Worm (Caenorhabditis elegans) whole organism, L3 larva: ENCODE results near the gene srbc-44.

Experiments used
- R02D3.7 ChIP-seq: fragments of 150-350 bp; optimal IDR thresholded peaks from 2 replicates; lab custom pipeline; 2014; ENCODE audit warnings: missing biosample characterization, missing genetic modification characterization
- aly-2 ChIP-seq: fragments of 150-350 bp; optimal IDR thresholded peaks from 2 replicates; lab custom pipeline; 2014; ENCODE audit warnings: missing biosample characterization, missing genetic modification characterization
- ama-1 ChIP-seq: fragments of 150-350 bp; optimal IDR thresholded peaks from 2 replicates; lab custom pipeline; 2018
- ceh-16 ChIP-seq: sonication (generic microtip); optimal IDR thresholded peaks from 2 replicates; lab custom pipeline; 2017; ENCODE audit warnings: missing biosample characterization, missing genetic modification characterization
- ceh-82 ChIP-seq: fragments of 150-350 bp; optimal IDR thresholded peaks from 2 replicates; lab custom pipeline; 2014; ENCODE audit warnings: missing biosample characterization, missing genetic modification characterization
- daf-12 ChIP-seq: fragments of 150-350 bp; optimal IDR thresholded peaks from 2 replicates; lab custom pipeline; 2014; ENCODE audit warnings: missing biosample characterization, missing genetic modification reagents, missing genetic modification characterization
- egl-27 ChIP-seq: sonication (generic microtip); optimal IDR thresholded peaks from 4 replicates; lab custom pipeline; 2017; ENCODE audit warnings: missing biosample characterization, missing genetic modification reagents, missing genetic modification characterization
- egl-5 ChIP-seq: fragments of 150-350 bp; optimal IDR thresholded peaks from 2 replicates; lab custom pipeline; 2017; ENCODE audit warnings: missing biosample characterization, missing genetic modification reagents, missing genetic modification characterization, inconsistent platforms
- elt-2 ChIP-seq: sonication (generic microtip); optimal IDR thresholded peaks from 2 replicates; lab custom pipeline; 2016; ENCODE audit warnings: missing genetic modification reagents, mild to moderate bottlenecking, missing genetic modification characterization, missing compliant biosample characterization
- eor-1 ChIP-seq, 2 experiments: fragments of 150-350 bp; optimal IDR thresholded peaks; 2 replicates each; lab custom pipeline; 2014 to 2018; ENCODE audit warnings: missing biosample characterization in 2 of 2, missing genetic modification characterization in 2 of 2
- fkh-10 ChIP-seq: sonication (generic microtip); optimal IDR thresholded peaks from 2 replicates; lab custom pipeline; 2017; ENCODE audit warnings: missing biosample characterization, missing genetic modification reagents, missing genetic modification characterization
- fkh-2 ChIP-seq: fragments of 150-350 bp; optimal IDR thresholded peaks from 2 replicates; lab custom pipeline; 2014; ENCODE audit warnings: missing biosample characterization, missing genetic modification reagents, missing genetic modification characterization
- hmg-11 ChIP-seq: sonication (generic microtip); optimal IDR thresholded peaks from 2 replicates; lab custom pipeline; 2016; ENCODE audit warnings: missing genetic modification characterization, missing compliant biosample characterization
- lin-15B ChIP-seq: fragments of 150-350 bp; optimal IDR thresholded peaks from 2 replicates; lab custom pipeline; 2014; ENCODE audit warnings: missing biosample characterization, missing genetic modification characterization
- lin-39 ChIP-seq: fragments of 150-350 bp; optimal IDR thresholded peaks from 2 replicates; lab custom pipeline; 2018; ENCODE audit warnings: missing biosample characterization, missing genetic modification reagents, missing genetic modification characterization
- mdl-1 ChIP-seq: fragments of 150-350 bp; optimal IDR thresholded peaks from 2 replicates; lab custom pipeline; 2014; ENCODE audit warnings: missing biosample characterization, missing genetic modification characterization
- mml-1 ChIP-seq: fragments of 150-350 bp; sonication (generic microtip); optimal IDR thresholded peaks from 3 replicates; lab custom pipeline; 2014; ENCODE audit warnings: missing biosample characterization, missing genetic modification characterization
- nhr-11 ChIP-seq: fragments of 150-350 bp; optimal IDR thresholded peaks from 2 replicates; lab custom pipeline; 2014; ENCODE audit warnings: missing biosample characterization, missing genetic modification characterization
- nhr-12 ChIP-seq: fragments of 150-350 bp; optimal IDR thresholded peaks from 2 replicates; lab custom pipeline; 2014; ENCODE audit warnings: missing biosample characterization, missing genetic modification characterization
- nhr-23 ChIP-seq: fragments of 150-350 bp; optimal IDR thresholded peaks from 2 replicates; lab custom pipeline; 2014; ENCODE audit warnings: missing biosample characterization, missing genetic modification reagents, missing genetic modification characterization
- nhr-237 ChIP-seq: fragments of 150-350 bp; optimal IDR thresholded peaks from 2 replicates; lab custom pipeline; 2014; ENCODE audit warnings: missing biosample characterization, missing genetic modification characterization
- nhr-25 ChIP-seq: sonication (generic microtip); optimal IDR thresholded peaks from 2 replicates; lab custom pipeline; 2017; ENCODE audit warnings: missing biosample characterization, missing genetic modification characterization
- nhr-28 ChIP-seq: fragments of 150-350 bp; optimal IDR thresholded peaks from 2 replicates; lab custom pipeline; 2014; ENCODE audit warnings: missing biosample characterization, missing genetic modification characterization
- nhr-43 ChIP-seq: sonication (generic microtip); optimal IDR thresholded peaks from 2 replicates; lab custom pipeline; 2016; ENCODE audit warnings: mild to moderate bottlenecking, missing genetic modification characterization, missing compliant biosample characterization; ENCODE audit not compliant: poor library complexity, severe bottlenecking
- nhr-67 ChIP-seq: fragments of 150-350 bp; optimal IDR thresholded peaks from 2 replicates; lab custom pipeline; 2014; ENCODE audit warnings: missing biosample characterization, missing genetic modification characterization
- nhr-77 ChIP-seq: fragments of 150-350 bp; optimal IDR thresholded peaks from 2 replicates; lab custom pipeline; 2014; ENCODE audit warnings: missing biosample characterization, missing genetic modification characterization
- pha-4 ChIP-seq: fragments of 150-350 bp; optimal IDR thresholded peaks from 2 replicates; lab custom pipeline; 2014; ENCODE audit warnings: missing biosample characterization, missing genetic modification reagents, missing genetic modification characterization
- skn-1 ChIP-seq: fragments of 150-350 bp; optimal IDR thresholded peaks from 2 replicates; lab custom pipeline; 2014; ENCODE audit warnings: missing biosample characterization, missing genetic modification characterization
- snpc-4 ChIP-seq: fragments of 150-350 bp; optimal IDR thresholded peaks from 2 replicates; lab custom pipeline; 2014; ENCODE audit warnings: missing biosample characterization, missing genetic modification characterization
- unc-39 ChIP-seq: sonication (generic microtip); optimal IDR thresholded peaks from 4 replicates; lab custom pipeline; 2017; ENCODE audit warnings: missing biosample characterization, missing genetic modification characterization
- unc-62 ChIP-seq: fragments of 150-350 bp; sonication (generic microtip); optimal IDR thresholded peaks from 4 replicates; lab custom pipeline; 2014; ENCODE audit warnings: missing biosample characterization, missing genetic modification reagents, missing genetic modification characterization
- ztf-11 ChIP-seq: fragments of 150-350 bp; optimal IDR thresholded peaks from 2 replicates; lab custom pipeline; 2014; ENCODE audit warnings: missing biosample characterization, missing genetic modification characterization
- ztf-4 ChIP-seq: fragments of 150-350 bp; optimal IDR thresholded peaks from 2 replicates; lab custom pipeline; 2014; ENCODE audit warnings: missing biosample characterization, missing genetic modification characterization

srbc-44 gene

ce11 chrV:12759660-12760059 lies 28.7 kb downstream of the srbc-44 start, which contains the start of gene papl-1:
TSS of gene papl-1 (minus strand) at chrV:12759760.
- TF ChIP-seq nhr-77 (tag; lab: Kevin White, UChicago), result no peak
- no peak for TF ChIP-seq lin-39 (tag; lab: Kevin White, UChicago)
- no peak for TF ChIP-seq aly-2 (tag; lab: Kevin White, UChicago)
- no peak for TF ChIP-seq egl-27 (tag; lab: Kevin White, UChicago)
- no peak for TF ChIP-seq ama-1 (lab: Kevin White, UChicago)
- TF ChIP-seq ztf-11 (tag; lab: Kevin White, UChicago), result no peak
- TF ChIP-seq snpc-4 (tag; lab: Kevin White, UChicago), result no peak
- TF ChIP-seq unc-39 (tag; lab: Kevin White, UChicago), result no peak
- TF ChIP-seq nhr-67 (tag; lab: Kevin White, UChicago), result no peak
- no peak for TF ChIP-seq ceh-82 (tag; lab: Kevin White, UChicago)
- TF ChIP-seq elt-2 (tag; lab: Kevin White, UChicago), result no peak
- no peak for TF ChIP-seq pha-4
- TF ChIP-seq daf-12 (tag; lab: Kevin White, UChicago), result no peak
- TF ChIP-seq lin-15B, result no peak
- TF ChIP-seq nhr-25 (tag; lab: Kevin White, UChicago), result no peak
- TF ChIP-seq mml-1 (tag; lab: Kevin White, UChicago), result no peak
- TF ChIP-seq nhr-23 (tag; lab: Kevin White, UChicago), result no peak
- no peak for TF ChIP-seq fkh-2 (tag; lab: Kevin White, UChicago)
- no peak for TF ChIP-seq R02D3.7 (tag; lab: Kevin White, UChicago)
- TF ChIP-seq egl-5, result no peak

- TF ChIP-seq egl-5 (no peak), snpc-4 (tag; lab: Kevin White, UChicago) (no peak), lin-15B (no peak), nhr-12 (tag; lab: Kevin White, UChicago) (no peak), daf-12 (tag; lab: Kevin White, UChicago) (no peak), hmg-11 (tag; lab: Kevin White, UChicago) (no peak), nhr-25 (tag; lab: Kevin White, UChicago) (no peak), unc-39 (tag; lab: Kevin White, UChicago) (no peak), nhr-43 (tag; lab: Kevin White, UChicago) (no peak), nhr-77 (tag; lab: Kevin White, UChicago) (no peak), ztf-4 (tag; lab: Kevin White, UChicago) (no peak), eor-1 (tag; optimal IDR thresholded peaks at IDR 0.05; lab: Kevin White, UChicago) (no peak), ama-1 (lab: Kevin White, UChicago) (no peak), mdl-1 (tag; lab: Kevin White, UChicago) (no peak), nhr-237 (tag; lab: Kevin White, UChicago) (no peak)
- TF ChIP-seq, all 47 proteins: peak for 0
These were observed 33.5 kb downstream of the srbc-44 start, which contains the start of gene gpa-13 for ce11 chrV:12754839-12755238. TSS of gene gpa-13 (minus strand) at chrV:12754939.

- TF ChIP-seq nhr-237 (tag; lab: Kevin White, UChicago), result no peak
- TF ChIP-seq unc-62, result no peak
- no peak for TF ChIP-seq ztf-11 (tag; lab: Kevin White, UChicago)
- TF ChIP-seq fkh-10 (GFP tag; lab: Kevin White, UChicago), result no peak
- no peak for TF ChIP-seq egl-27 (tag; lab: Kevin White, UChicago)
- no peak for TF ChIP-seq pha-4
- no peak for TF ChIP-seq daf-12 (tag; lab: Kevin White, UChicago)
- no peak for TF ChIP-seq lin-39 (tag; lab: Kevin White, UChicago)
- TF ChIP-seq, all 47 proteins: peak for 0
These were observed 35.9 kb downstream of the srbc-44 start, which contains the start of gene C15C8.8 for ce11 chrV:12752407-12752806. TSS of gene C15C8.8 (minus strand) at chrV:12752507.

- TF ChIP-seq nhr-77 (tag; lab: Kevin White, UChicago) (no peak), nhr-23 (tag; lab: Kevin White, UChicago) (no peak), lin-39 (tag; lab: Kevin White, UChicago) (no peak), eor-1 (tag; optimal IDR thresholded peaks at IDR 0.05; lab: Kevin White, UChicago) (no peak), ceh-16 (tag; lab: Kevin White, UChicago) (no peak), hmg-11 (tag; lab: Kevin White, UChicago) (no peak)
These were observed 36.8 kb downstream of the srbc-44 start, which contains the start of gene C15C8.6 for ce11 chrV:12751495-12752050. TSS of gene C15C8.6 (minus strand) at chrV:12751545.

- TF ChIP-seq nhr-11 (tag; lab: Kevin White, UChicago) (no peak), daf-12 (tag; lab: Kevin White, UChicago) (no peak), nhr-12 (tag; lab: Kevin White, UChicago) (no peak), nhr-28 (tag; lab: Kevin White, UChicago) (no peak), skn-1 (tag; lab: Kevin White, UChicago) (no peak), nhr-43 (tag; lab: Kevin White, UChicago) (no peak)
These were observed 38.8 kb downstream of the srbc-44 start for ce11 chrV:12749558-12749957.
